Worm (Caenorhabditis elegans): ENCODE data around the gene F09E5.12.

DNA sequence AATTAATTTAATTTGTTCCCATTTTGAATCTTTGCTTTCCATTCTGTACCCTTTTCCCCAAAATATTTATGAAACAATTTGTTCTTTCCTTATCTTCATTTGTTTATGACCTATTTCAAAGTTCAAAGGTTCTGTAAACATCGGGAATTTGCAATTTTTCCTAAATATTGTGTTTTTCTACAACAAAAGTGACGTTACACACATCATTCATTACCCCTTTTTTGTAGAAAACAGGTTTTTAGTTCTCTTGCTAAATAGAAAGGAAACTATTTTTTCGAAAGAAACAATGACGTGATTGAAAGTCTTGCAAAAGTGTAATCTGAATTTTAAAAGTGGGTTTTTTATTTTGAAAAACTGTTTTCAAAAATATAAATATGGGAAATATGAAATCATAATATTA lies 45.9 kb downstream of the F09E5.12 start:
- TF ChIP-seq Y75B8A.6 (GFP tag; IDR thresholded peaks at IDR 0.05) (no peak), nhr-76 (tag; optimal IDR thresholded peaks at IDR 0.05) (no peak), saeg-2 (GFP tag; IDR thresholded peaks at IDR 0.05) (no peak), lin-38 (GFP tag; IDR thresholded peaks at IDR 0.05) (no peak), fkh-10 (GFP tag; optimal IDR thresholded peaks at IDR 0.05) (no peak), lsy-2 (tag; optimal IDR thresholded peaks at IDR 0.05) (no peak)
